Worm (Caenorhabditis elegans) whole organism, L3 larva: Measurements from ENCODE around the gene Y69A2AR.28.

Experiments used
- R02D3.7 ChIP-seq: fragments of 150-350 bp; optimal IDR thresholded peaks from 2 replicates; lab custom pipeline; 2014; ENCODE audit warnings: missing biosample characterization, missing genetic modification characterization
- ceh-82 ChIP-seq: fragments of 150-350 bp; optimal IDR thresholded peaks from 2 replicates; lab custom pipeline; 2014; ENCODE audit warnings: missing biosample characterization, missing genetic modification characterization
- daf-12 ChIP-seq: fragments of 150-350 bp; optimal IDR thresholded peaks from 2 replicates; lab custom pipeline; 2014; ENCODE audit warnings: missing biosample characterization, missing genetic modification reagents, missing genetic modification characterization
- egl-27 ChIP-seq: sonication (generic microtip); optimal IDR thresholded peaks from 4 replicates; lab custom pipeline; 2017; ENCODE audit warnings: missing biosample characterization, missing genetic modification reagents, missing genetic modification characterization
- egl-5 ChIP-seq: fragments of 150-350 bp; optimal IDR thresholded peaks from 2 replicates; lab custom pipeline; 2017; ENCODE audit warnings: missing biosample characterization, missing genetic modification reagents, missing genetic modification characterization, inconsistent platforms
- elt-1 ChIP-seq: fragments of 150-350 bp; optimal IDR thresholded peaks from 2 replicates; lab custom pipeline; 2014; ENCODE audit warnings: missing biosample characterization, missing genetic modification characterization
- elt-3 ChIP-seq, 3 experiments: fragments of 150-350 bp in 1 of 3; sonication (generic microtip) in 2 of 3; optimal IDR thresholded peaks; 2 replicates in 2 of 3; 4 replicates in 1 of 3; lab custom pipeline; 2014 to 2017; ENCODE audit warnings: missing biosample characterization in 3 of 3, missing genetic modification characterization in 3 of 3
- fkh-10 ChIP-seq: sonication (generic microtip); optimal IDR thresholded peaks from 2 replicates; lab custom pipeline; 2017; ENCODE audit warnings: missing biosample characterization, missing genetic modification reagents, missing genetic modification characterization
- fkh-2 ChIP-seq: fragments of 150-350 bp; optimal IDR thresholded peaks from 2 replicates; lab custom pipeline; 2014; ENCODE audit warnings: missing biosample characterization, missing genetic modification reagents, missing genetic modification characterization
- jun-1 ChIP-seq: fragments of 150-350 bp; optimal IDR thresholded peaks from 2 replicates; lab custom pipeline; 2014; ENCODE audit warnings: missing biosample characterization, missing genetic modification reagents, missing genetic modification characterization
- lin-15B ChIP-seq: fragments of 150-350 bp; optimal IDR thresholded peaks from 2 replicates; lab custom pipeline; 2014; ENCODE audit warnings: missing biosample characterization, missing genetic modification characterization
- mdl-1 ChIP-seq: fragments of 150-350 bp; optimal IDR thresholded peaks from 2 replicates; lab custom pipeline; 2014; ENCODE audit warnings: missing biosample characterization, missing genetic modification characterization
- mml-1 ChIP-seq: fragments of 150-350 bp; sonication (generic microtip); optimal IDR thresholded peaks from 3 replicates; lab custom pipeline; 2014; ENCODE audit warnings: missing biosample characterization, missing genetic modification characterization
- nfya-1 ChIP-seq: sonication (generic microtip); optimal IDR thresholded peaks from 2 replicates; lab custom pipeline; 2017; ENCODE audit warnings: missing genetic modification characterization, mild to moderate bottlenecking, missing compliant biosample characterization, antibody characterized with exemption, moderate library complexity; ENCODE audit not compliant: insufficient read depth
- nhr-23 ChIP-seq: fragments of 150-350 bp; optimal IDR thresholded peaks from 2 replicates; lab custom pipeline; 2014; ENCODE audit warnings: missing biosample characterization, missing genetic modification reagents, missing genetic modification characterization
- nhr-25 ChIP-seq: sonication (generic microtip); optimal IDR thresholded peaks from 2 replicates; lab custom pipeline; 2017; ENCODE audit warnings: missing biosample characterization, missing genetic modification characterization
- nhr-43 ChIP-seq: sonication (generic microtip); optimal IDR thresholded peaks from 2 replicates; lab custom pipeline; 2016; ENCODE audit warnings: mild to moderate bottlenecking, missing genetic modification characterization, missing compliant biosample characterization; ENCODE audit not compliant: poor library complexity, severe bottlenecking
- nhr-76 ChIP-seq: fragments of 150-350 bp; sonication (generic microtip); optimal IDR thresholded peaks from 5 replicates; lab custom pipeline; 2014; ENCODE audit warnings: missing biosample characterization, missing genetic modification characterization
- pqm-1 ChIP-seq: fragments of 150-350 bp; optimal IDR thresholded peaks from 2 replicates; lab custom pipeline; 2017; ENCODE audit warnings: missing biosample characterization, missing genetic modification characterization, inconsistent platforms
- sea-2 ChIP-seq: fragments of 150-350 bp; sonication (generic microtip); optimal IDR thresholded peaks from 4 replicates; lab custom pipeline; 2014; ENCODE audit warnings: missing biosample characterization, missing genetic modification reagents, missing genetic modification characterization
- skn-1 ChIP-seq: fragments of 150-350 bp; optimal IDR thresholded peaks from 2 replicates; lab custom pipeline; 2014; ENCODE audit warnings: missing biosample characterization, missing genetic modification characterization
- tbx-2 ChIP-seq: sonication (generic microtip); optimal IDR thresholded peaks from 2 replicates; lab custom pipeline; 2016; ENCODE audit warnings: mild to moderate bottlenecking, missing genetic modification characterization, missing compliant biosample characterization
- unc-39 ChIP-seq: sonication (generic microtip); optimal IDR thresholded peaks from 4 replicates; lab custom pipeline; 2017; ENCODE audit warnings: missing biosample characterization, missing genetic modification characterization
- unc-62 ChIP-seq: fragments of 150-350 bp; sonication (generic microtip); optimal IDR thresholded peaks from 4 replicates; lab custom pipeline; 2014; ENCODE audit warnings: missing biosample characterization, missing genetic modification reagents, missing genetic modification characterization
- zag-1 ChIP-seq: fragments of 150-350 bp; optimal IDR thresholded peaks from 2 replicates; lab custom pipeline; 2014; ENCODE audit warnings: missing biosample characterization, missing genetic modification characterization

Y69A2AR.28 gene

DNA sequence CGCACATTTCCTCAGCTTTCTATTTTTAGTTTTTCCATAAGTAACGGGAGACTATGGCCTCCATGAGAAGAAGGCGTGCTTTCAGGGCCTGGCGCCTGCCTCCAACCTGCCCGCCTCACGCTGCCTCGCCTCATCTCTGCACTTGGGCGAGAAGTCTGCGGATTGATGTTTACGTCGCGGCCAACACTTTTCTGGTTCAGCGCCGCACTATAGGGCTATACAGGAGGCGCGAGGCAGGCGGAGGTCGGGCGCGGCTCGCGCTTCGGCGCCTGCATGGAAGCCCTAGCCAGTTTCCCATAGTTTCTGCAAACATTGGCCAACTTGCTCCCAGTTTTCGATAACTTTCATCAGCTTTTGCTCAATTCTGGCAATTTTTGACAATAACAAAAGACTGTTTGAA, 39.7 kb downstream of the Y69A2AR.28 start:
- no peak for TF ChIP-seq egl-5 (tag; lab: Kevin White, UChicago)
- TF ChIP-seq, all 47 proteins: peak for 0

DNA sequence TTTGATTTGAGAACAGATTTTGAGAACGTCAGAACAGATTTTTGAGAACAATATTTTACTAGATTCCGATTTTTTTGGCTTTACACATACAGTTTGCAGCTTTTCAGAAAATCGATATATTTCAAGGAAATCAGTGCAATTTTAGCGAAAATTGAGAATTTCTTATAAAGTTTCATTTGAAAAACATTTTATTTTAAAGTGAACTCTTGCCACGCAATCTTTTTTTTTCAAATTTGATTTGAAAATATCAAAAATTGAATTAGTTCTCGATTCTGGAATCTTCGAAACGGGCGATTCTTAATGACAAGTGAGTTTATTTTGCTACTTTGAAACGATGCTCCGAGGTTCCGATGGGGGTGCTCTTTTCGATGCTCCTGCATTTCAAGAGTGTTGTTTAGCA, 40.8 kb downstream of the Y69A2AR.28 start, which contains the start of gene Y69A2AR.51:
Y69A2AR.51 (plus strand) TSS at position 301 of the 400 bp plus-strand sequence.
- TF ChIP-seq nhr-76 (no peak), ceh-82 (no peak), fkh-2 (tag; lab: Kevin White, UChicago) (no peak), nhr-23 (tag; lab: Kevin White, UChicago) (no peak), daf-12 (tag; lab: Kevin White, UChicago) (no peak), mdl-1 (tag; lab: Kevin White, UChicago) (no peak), egl-5 (tag; lab: Kevin White, UChicago) (no peak), nfya-1 (no peak), fkh-10 (GFP tag; lab: Kevin White, UChicago) (no peak), skn-1 (no peak), sea-2 (GFP tag; lab: Kevin White, UChicago) (no peak), elt-1 (tag; lab: Kevin White, UChicago) (no peak), unc-62 (GFP tag; lab: Kevin White, UChicago) (no peak), R02D3.7 (tag; lab: Kevin White, UChicago) (no peak), lin-15B (tag; lab: Kevin White, UChicago) (no peak)

DNA sequence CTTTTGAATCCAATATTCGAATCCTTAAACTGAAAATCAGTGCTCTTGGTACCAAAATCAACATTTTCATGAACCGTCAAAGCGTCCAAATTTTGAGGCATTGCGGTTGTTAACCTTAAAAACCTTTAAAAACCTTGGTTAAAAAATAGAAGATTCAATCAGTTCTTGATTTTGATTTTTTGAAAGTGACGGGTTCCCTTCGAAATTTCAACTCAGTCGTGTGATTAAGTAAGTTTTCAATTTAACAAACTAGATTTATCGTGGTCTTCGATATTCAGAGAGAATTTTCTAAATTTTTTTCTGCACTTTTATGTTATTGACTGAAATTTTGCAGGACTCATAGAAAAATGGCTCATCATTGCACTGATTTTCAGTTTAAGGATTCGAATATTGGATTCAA, 44.6 kb downstream of the Y69A2AR.28 start, which contains the start of the genes Y69A2AR.25 and Y69A2AR.12:
Y69A2AR.25 (minus strand) TSS at position 101 of the 400 bp plus-strand sequence.
Y69A2AR.12 (plus strand) TSS at position 348 of the 400 bp plus-strand sequence.
- no peak for TF ChIP-seq zag-1 (tag; lab: Kevin White, UChicago)
- TF ChIP-seq sea-2 (GFP tag; lab: Kevin White, UChicago): no peak
- no peak for TF ChIP-seq mml-1 (tag; lab: Kevin White, UChicago)
- TF ChIP-seq egl-27: no peak
- no peak for TF ChIP-seq fkh-10 (GFP tag; lab: Kevin White, UChicago)
- no peak for TF ChIP-seq unc-62 (GFP tag; lab: Kevin White, UChicago)
- no peak for TF ChIP-seq nhr-25 (tag; lab: Kevin White, UChicago)

DNA sequence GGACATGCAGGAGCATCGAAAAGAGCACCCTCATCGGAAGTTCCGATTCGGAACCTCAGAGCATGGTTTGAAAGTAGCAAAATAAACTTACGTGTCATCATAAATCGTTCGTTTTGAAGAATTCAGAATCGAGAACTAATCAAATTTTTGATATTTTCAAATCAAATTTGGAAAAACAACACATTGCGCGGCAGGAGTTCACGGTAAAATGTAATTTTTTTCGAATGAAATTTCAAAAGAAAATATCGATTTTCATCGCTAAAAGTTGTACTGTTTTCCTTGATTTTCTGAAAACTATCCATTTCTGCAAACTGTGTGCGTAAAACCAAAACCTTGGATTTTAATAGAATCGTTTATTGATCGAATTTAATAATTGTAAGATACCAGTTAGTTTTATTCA, 48.9 kb downstream of the Y69A2AR.28 start, which contains the start of gene Y69A2AR.24:
Y69A2AR.24 (minus strand) TSS at position 101 of the 400 bp plus-strand sequence.
- TF ChIP-seq jun-1 (tag; lab: Kevin White, UChicago) (no peak), tbx-2 (tag; lab: Kevin White, UChicago) (no peak), pqm-1 (tag; lab: Kevin White, UChicago) (no peak), elt-1 (tag; lab: Kevin White, UChicago) (no peak), elt-3 (tag; optimal IDR thresholded peaks at IDR 0.05; lab: Kevin White, UChicago) (no peak), daf-12 (tag; lab: Kevin White, UChicago) (no peak), nhr-43 (tag; lab: Kevin White, UChicago) (no peak), mml-1 (tag; lab: Kevin White, UChicago) (no peak), unc-39 (no peak)
- TF ChIP-seq, all 47 proteins: peak for 0
